Fruit fly (Drosophila melanogaster) whole organism, prepupa: ENCODE data around the gene Psa.

Source experiments
- Blimp-1 ChIP-seq: fragments of 200-800 bp; sonication (Bioruptor generic); optimal IDR thresholded peaks from 3 replicates; lab custom pipeline; 2017; ENCODE audit warnings: missing biosample characterization, missing genetic modification characterization, mild to moderate bottlenecking, moderate library complexity, missing genetic modification reagents
- CG10669 ChIP-seq: fragments of 200-800 bp; sonication (Bioruptor generic); optimal IDR thresholded peaks from 3 replicates; lab custom pipeline; 2018; ENCODE audit warnings: missing biosample characterization, mild to moderate bottlenecking, missing genetic modification characterization, moderate library complexity
- CG11294 ChIP-seq: fragments of 200-800 bp; sonication (Bioruptor generic); IDR thresholded peaks from 2 replicates; pipeline ENCODE4 v1.3.6; 2022; ENCODE audit warnings: missing biosample characterization, missing genetic modification characterization
- CG11902 ChIP-seq: fragments of 200-800 bp; sonication (Bioruptor generic); optimal IDR thresholded peaks from 3 replicates; lab custom pipeline; 2016; ENCODE audit warnings: missing biosample characterization, missing genetic modification characterization
- CG15336 ChIP-seq: fragments of 200-800 bp; sonication (Bioruptor generic); IDR thresholded peaks from 2 replicates; pipeline ENCODE4 v1.3.6; 2022; ENCODE audit warnings: missing biosample characterization, missing genetic modification characterization
- CG1621 ChIP-seq: fragments of 200-800 bp; sonication (Bioruptor generic); optimal IDR thresholded peaks from 3 replicates; lab custom pipeline; 2018; ENCODE audit warnings: missing biosample characterization, mild to moderate bottlenecking, missing genetic modification characterization
- CG16779 ChIP-seq: fragments of 200-800 bp; sonication (Bioruptor generic); optimal IDR thresholded peaks from 3 replicates; lab custom pipeline; 2017; ENCODE audit warnings: missing biosample characterization, mild to moderate bottlenecking, missing genetic modification characterization
- CG32006 ChIP-seq: fragments of 200-800 bp; sonication (Bioruptor generic); optimal IDR thresholded peaks from 3 replicates; lab custom pipeline; 2017; ENCODE audit warnings: missing biosample characterization, mild to moderate bottlenecking, missing genetic modification characterization
- CG34406 ChIP-seq: fragments of 200-800 bp; sonication (Bioruptor generic); optimal IDR thresholded peaks from 3 replicates; lab custom pipeline; 2016; ENCODE audit warnings: missing biosample characterization, missing genetic modification characterization
- CG3919 ChIP-seq: fragments of 200-800 bp; sonication (Bioruptor generic); optimal IDR thresholded peaks from 3 replicates; lab custom pipeline; 2016; ENCODE audit warnings: missing biosample characterization, missing genetic modification characterization
- CG4318 ChIP-seq: fragments of 200-800 bp; sonication (Bioruptor generic); optimal IDR thresholded peaks from 3 replicates; lab custom pipeline; 2017; ENCODE audit warnings: missing biosample characterization, mild to moderate bottlenecking, missing genetic modification characterization
- CG6163 ChIP-seq: fragments of 200-800 bp; sonication (Bioruptor generic); IDR thresholded peaks from 3 replicates; pipeline ENCODE4 v1.3.6; 2022; ENCODE audit warnings: missing biosample characterization, missing genetic modification characterization
- CG6276 ChIP-seq: fragments of 200-800 bp; sonication (Bioruptor generic); optimal IDR thresholded peaks from 2 replicates; lab custom pipeline; 2017; ENCODE audit warnings: missing biosample characterization, mild to moderate bottlenecking, missing genetic modification characterization
- CG6792 ChIP-seq: fragments of 200-800 bp; sonication (Bioruptor generic); optimal IDR thresholded peaks from 3 replicates; lab custom pipeline; 2016; ENCODE audit warnings: missing biosample characterization, missing genetic modification characterization
- CG6808 ChIP-seq: fragments of 200-800 bp; sonication (Bioruptor generic); optimal IDR thresholded peaks from 3 replicates; lab custom pipeline; 2017; ENCODE audit warnings: missing biosample characterization, missing genetic modification characterization, mild to moderate bottlenecking, moderate library complexity, missing genetic modification reagents
- CG7368 ChIP-seq: fragments of 200-800 bp; sonication (Bioruptor generic); optimal IDR thresholded peaks from 3 replicates; lab custom pipeline; 2016; ENCODE audit warnings: missing biosample characterization, missing genetic modification characterization
- CG8119 ChIP-seq: fragments of 200-800 bp; sonication (Bioruptor generic); IDR thresholded peaks from 3 replicates; pipeline ENCODE4 v1.3.6; 2022; ENCODE audit warnings: missing biosample characterization, missing genetic modification characterization
- CG8319 ChIP-seq: fragments of 200-800 bp; sonication (Bioruptor generic); optimal IDR thresholded peaks from 3 replicates; lab custom pipeline; 2016; ENCODE audit warnings: missing biosample characterization, missing genetic modification characterization
- CG8632 ChIP-seq: fragments of 200-800 bp; sonication (Bioruptor generic); optimal IDR thresholded peaks from 3 replicates; lab custom pipeline; 2016; ENCODE audit warnings: missing biosample characterization, missing genetic modification characterization
- CG9139 ChIP-seq: fragments of 200-800 bp; sonication (Bioruptor generic); optimal IDR thresholded peaks from 3 replicates; lab custom pipeline; 2017; ENCODE audit warnings: missing biosample characterization, mild to moderate bottlenecking, missing genetic modification characterization
- Eip75B ChIP-seq: fragments of 200-800 bp; sonication (Bioruptor generic); optimal IDR thresholded peaks from 3 replicates; lab custom pipeline; 2016; ENCODE audit warnings: missing biosample characterization, missing genetic modification characterization
- Eip78C ChIP-seq: fragments of 200-800 bp; sonication (Bioruptor generic); peaks from one replicate; lab custom pipeline; 2016; ENCODE audit warnings: missing biosample characterization, missing genetic modification characterization
- Eip93F ChIP-seq: fragments of 200-800 bp; sonication (Bioruptor generic); optimal IDR thresholded peaks from 2 replicates; lab custom pipeline; 2016; ENCODE audit warnings: missing biosample characterization, mild to moderate bottlenecking, missing genetic modification characterization
- Ets21C ChIP-seq: fragments of 200-800 bp; sonication (Bioruptor generic); optimal IDR thresholded peaks from 3 replicates; lab custom pipeline; 2016; ENCODE audit warnings: missing biosample characterization, missing genetic modification characterization
- Gug ChIP-seq: fragments of 200-800 bp; sonication (Bioruptor generic); IDR thresholded peaks from 2 replicates; pipeline ENCODE4 v1.3.6; 2022; ENCODE audit warnings: missing biosample characterization, missing genetic modification characterization
- Hr38 ChIP-seq: sonication (Bioruptor generic); optimal IDR thresholded peaks from 2 replicates; lab custom pipeline; 2016; ENCODE audit warnings: missing biosample characterization, missing genetic modification characterization
- Hr39 ChIP-seq: fragments of 200-800 bp; sonication (Bioruptor generic); optimal IDR thresholded peaks from 2 replicates; lab custom pipeline; 2016; ENCODE audit warnings: missing biosample characterization, missing genetic modification characterization
- Lpt ChIP-seq: fragments of 200-800 bp; sonication (Bioruptor generic); optimal IDR thresholded peaks from 3 replicates; lab custom pipeline; 2016; ENCODE audit warnings: missing biosample characterization, missing genetic modification characterization
- Met ChIP-seq: fragments of 200-800 bp; sonication (Bioruptor generic); optimal IDR thresholded peaks from 3 replicates; lab custom pipeline; 2016; ENCODE audit warnings: missing biosample characterization, missing genetic modification characterization
- OdsH ChIP-seq: fragments of 200-800 bp; sonication (Bioruptor generic); optimal IDR thresholded peaks from 3 replicates; lab custom pipeline; 2016; ENCODE audit warnings: missing biosample characterization, missing genetic modification characterization
- Sox102F ChIP-seq: fragments of 200-800 bp; sonication (Bioruptor generic); optimal IDR thresholded peaks from 2 replicates; lab custom pipeline; 2016; ENCODE audit warnings: missing biosample characterization, mild to moderate bottlenecking, missing genetic modification characterization
- Sox15 ChIP-seq: fragments of 200-800 bp; sonication (Bioruptor generic); optimal IDR thresholded peaks from 3 replicates; lab custom pipeline; 2016; ENCODE audit warnings: missing biosample characterization, missing genetic modification characterization
- acj6 ChIP-seq: fragments of 200-800 bp; sonication (Bioruptor generic); optimal IDR thresholded peaks from 3 replicates; lab custom pipeline; 2016; ENCODE audit warnings: missing biosample characterization, missing genetic modification characterization
- cyc ChIP-seq: fragments of 200-800 bp; sonication (Bioruptor generic); optimal IDR thresholded peaks from 3 replicates; lab custom pipeline; 2016; ENCODE audit warnings: missing biosample characterization, missing genetic modification characterization
- dsx ChIP-seq: fragments of 200-800 bp; optimal IDR thresholded peaks from 3 replicates; lab custom pipeline; 2019; ENCODE audit warnings: missing biosample characterization, mild to moderate bottlenecking, missing genetic modification characterization, moderate library complexity; ENCODE audit not compliant: poor library complexity, severe bottlenecking
- esn ChIP-seq: fragments of 200-800 bp; sonication (Bioruptor generic); optimal IDR thresholded peaks from 2 replicates; lab custom pipeline; 2016; ENCODE audit warnings: missing biosample characterization, mild to moderate bottlenecking, missing genetic modification characterization, moderate library complexity
- fd85E ChIP-seq: fragments of 200-800 bp; sonication (Bioruptor generic); optimal IDR thresholded peaks from 3 replicates; lab custom pipeline; 2016; ENCODE audit warnings: missing biosample characterization, missing genetic modification characterization
- fkh ChIP-seq: fragments of 200-800 bp; sonication (Bioruptor generic); optimal IDR thresholded peaks from 3 replicates; lab custom pipeline; 2017; ENCODE audit warnings: missing biosample characterization, mild to moderate bottlenecking, missing genetic modification characterization, moderate library complexity
- lz ChIP-seq: fragments of 200-800 bp; sonication (Bioruptor generic); optimal IDR thresholded peaks from 3 replicates; lab custom pipeline; 2016; ENCODE audit warnings: missing biosample characterization, missing genetic modification characterization
- net ChIP-seq: fragments of 200-800 bp; sonication (Bioruptor generic); optimal IDR thresholded peaks from 3 replicates; lab custom pipeline; 2016; ENCODE audit warnings: missing biosample characterization, missing genetic modification characterization
- pdm3 ChIP-seq: fragments of 200-800 bp; sonication (Bioruptor generic); optimal IDR thresholded peaks from 3 replicates; lab custom pipeline; 2016; ENCODE audit warnings: missing biosample characterization, missing genetic modification characterization
- salr ChIP-seq, 2 experiments: fragments of 200-800 bp; sonication (Bioruptor generic); optimal IDR thresholded peaks; 3 replicates each; lab custom pipeline; 2016 to 2018; ENCODE audit warnings: missing biosample characterization in 2 of 2, missing genetic modification characterization in 2 of 2, mild to moderate bottlenecking in 1 of 2
- spab ChIP-seq: fragments of 200-800 bp; sonication (Bioruptor generic); optimal IDR thresholded peaks from 2 replicates; lab custom pipeline; 2017; ENCODE audit warnings: missing biosample characterization, mild to moderate bottlenecking, missing genetic modification characterization, missing genetic modification reagents
- ss ChIP-seq, 2 experiments: fragments of 200-800 bp; sonication (Bioruptor generic); optimal IDR thresholded peaks; 2 replicates in 1 of 2; 3 replicates in 1 of 2; lab custom pipeline; 2017 to 2018; ENCODE audit warnings: mild to moderate bottlenecking in 2 of 2, missing biosample characterization in 2 of 2, missing genetic modification characterization in 2 of 2, moderate library complexity in 1 of 2
- svp ChIP-seq: fragments of 200-800 bp; sonication (Bioruptor generic); peaks from one replicate; lab custom pipeline; 2016; ENCODE audit warnings: missing biosample characterization, missing genetic modification characterization
- topi ChIP-seq: fragments of 200-800 bp; sonication (Bioruptor generic); optimal IDR thresholded peaks from 3 replicates; lab custom pipeline; 2016; ENCODE audit warnings: missing biosample characterization, missing genetic modification characterization
- vri ChIP-seq: fragments of 200-800 bp; sonication (Bioruptor generic); optimal IDR thresholded peaks from 3 replicates; lab custom pipeline; 2016; ENCODE audit warnings: missing biosample characterization, mild to moderate bottlenecking, missing genetic modification characterization

Gene Psa

DNA sequence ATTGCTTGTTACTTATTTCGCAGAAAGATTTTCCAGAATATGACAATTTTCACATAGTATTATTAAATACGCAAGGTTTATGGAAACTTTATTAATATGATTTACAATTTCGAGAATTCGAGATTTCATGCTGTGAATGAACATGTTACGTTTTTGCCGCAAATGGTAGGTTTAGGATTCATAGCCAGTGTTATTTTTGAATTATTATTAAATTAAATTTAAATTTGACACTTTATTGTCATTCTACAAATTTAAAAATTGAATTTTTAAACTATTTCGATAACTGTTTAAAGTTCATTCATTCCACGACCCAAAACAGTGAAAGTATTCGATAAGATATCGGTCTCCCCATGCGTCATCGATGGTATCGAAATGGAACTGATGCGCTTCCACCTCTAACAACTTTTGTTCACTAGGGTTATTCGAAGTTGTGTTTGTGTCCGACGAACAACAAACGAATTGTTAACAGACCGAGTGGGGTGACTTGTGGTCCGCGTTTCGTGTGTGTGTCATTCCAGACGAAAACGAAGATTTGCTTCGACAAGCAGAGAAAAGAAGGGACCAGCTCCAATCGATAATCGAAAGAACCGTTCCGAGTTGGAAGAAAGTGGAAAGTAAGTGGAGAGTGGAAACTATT is 43.2 kb downstream of the Psa start, which contains the start of the genes CG32313 and Pcyt1 (continued):
- no peak for TF ChIP-seq Ets21C (GFP tag; lab: Kevin White, UChicago)
- no peak for TF ChIP-seq Eip75B (GFP tag; lab: Kevin White, UChicago)
- TF ChIP-seq Lpt (GFP tag; lab: Kevin White, UChicago) = no peak
- no peak for TF ChIP-seq Hr39
- TF ChIP-seq salr (GFP tag; optimal IDR thresholded peaks at IDR 0.05; lab: Kevin White, UChicago) = no peak
- no peak for TF ChIP-seq CG4318 (GFP tag; lab: Kevin White, UChicago)
- TF ChIP-seq CG8319 (GFP tag; lab: Kevin White, UChicago) = no peak

DNA sequence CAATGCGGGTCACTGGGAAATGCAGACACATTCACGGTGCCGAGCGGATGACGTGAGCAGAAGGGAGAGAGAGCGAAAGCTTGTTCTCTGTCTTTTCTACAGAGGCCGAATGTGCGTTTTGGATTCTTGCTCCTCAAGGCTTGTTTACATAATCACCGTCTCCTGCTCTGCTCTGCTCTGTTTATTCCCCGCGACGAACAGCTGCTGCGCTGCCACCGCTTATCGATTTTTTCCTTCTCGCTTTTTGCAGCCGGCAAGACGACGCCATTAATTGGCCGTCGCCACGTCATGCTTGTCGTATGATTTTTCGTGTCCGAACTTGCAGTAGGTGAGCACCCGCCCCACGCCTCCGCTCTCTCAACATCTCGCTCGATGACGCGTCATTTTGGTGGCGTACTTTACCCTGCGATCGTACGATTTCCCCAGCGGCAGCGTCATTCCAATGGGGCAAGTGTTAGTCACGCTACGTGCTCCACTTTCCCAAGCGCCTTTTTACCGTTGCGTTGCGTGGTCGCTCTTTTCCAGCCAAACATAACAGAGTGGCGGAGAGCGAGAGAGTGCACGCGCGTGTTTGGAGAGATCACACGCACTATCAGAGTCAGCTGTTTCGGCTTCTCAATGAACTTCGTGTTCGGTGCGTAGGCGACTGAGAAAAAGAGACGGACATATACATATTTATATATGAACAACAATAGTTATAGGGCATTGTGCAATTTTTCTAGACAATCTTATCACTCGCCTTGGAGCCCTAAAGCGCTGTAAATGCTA is 43.9 kb downstream of the Psa start:
- no peak for TF ChIP-seq CG7368 (GFP tag; lab: Kevin White, UChicago)
- no peak for TF ChIP-seq CG8119 (GFP tag; lab: Robert Waterston, UW)
- no peak for TF ChIP-seq CG4318 (GFP tag; lab: Kevin White, UChicago)
- TF ChIP-seq Eip75B (GFP tag; lab: Kevin White, UChicago) = peak; percentile 36
- TF ChIP-seq lz (GFP tag; lab: Kevin White, UChicago) = no peak
- no peak for TF ChIP-seq svp
- no peak for TF ChIP-seq fd85E (GFP tag; lab: Kevin White, UChicago)
- peak; percentile 98 for TF ChIP-seq vri (GFP tag; lab: Kevin White, UChicago)
- TF ChIP-seq OdsH = no peak
- no peak for TF ChIP-seq CG8632 (GFP tag; lab: Kevin White, UChicago)
- TF ChIP-seq CG6276 = peak; percentile 54
- TF ChIP-seq Hr39 = no peak
- TF ChIP-seq Blimp-1 (GFP tag; lab: Kevin White, UChicago) = no peak
- peak; percentile 8 for TF ChIP-seq CG9139 (GFP tag; lab: Kevin White, UChicago)
- no peak for TF ChIP-seq Sox15 (GFP tag; lab: Kevin White, UChicago)
- no peak for TF ChIP-seq CG11902
- no peak for TF ChIP-seq Eip93F (GFP tag; lab: Kevin White, UChicago)
- no peak for TF ChIP-seq CG15336 (GFP tag; lab: Robert Waterston, UW)
- TF ChIP-seq spab (GFP tag; lab: Kevin White, UChicago) = peak; percentile 25
- no peak for TF ChIP-seq CG10669 (GFP tag; lab: Kevin White, UChicago)
- TF ChIP-seq CG16779 (tag; lab: Kevin White, UChicago) = peak; percentile 18
- no peak for TF ChIP-seq CG1621
- TF ChIP-seq Sox102F (GFP tag; lab: Kevin White, UChicago) = no peak
- TF ChIP-seq CG3919 (GFP tag; lab: Kevin White, UChicago) = no peak
- no peak for TF ChIP-seq CG6792
- no peak for TF ChIP-seq CG32006 (GFP tag; lab: Kevin White, UChicago)
- no peak for TF ChIP-seq dsx (GFP tag; lab: Kevin White, UChicago)
- TF ChIP-seq topi = no peak
- peak; percentile 36 to 70 for TF ChIP-seq ss (GFP tag; optimal IDR thresholded peaks at IDR 0.05; lab: Kevin White, UChicago)
- TF ChIP-seq acj6 (GFP tag; lab: Kevin White, UChicago) = no peak
- no peak for TF ChIP-seq CG8319 (GFP tag; lab: Kevin White, UChicago)
- 0 out of 3 replicates have a peak, but pooled peaks have one; percentile 10 for TF ChIP-seq CG6163 (GFP tag; lab: Robert Waterston, UW)
- no peak for TF ChIP-seq CG11294 (GFP tag; lab: Robert Waterston, UW)
- no peak for TF ChIP-seq CG34406 (GFP tag; lab: Kevin White, UChicago)
- no peak for TF ChIP-seq net (GFP tag; lab: Kevin White, UChicago)
- TF ChIP-seq CG6808 (GFP tag; lab: Kevin White, UChicago) = peak; percentile 12
- peak; percentile 69 for TF ChIP-seq Eip78C (GFP tag; lab: Kevin White, UChicago)
- TF ChIP-seq Gug (GFP tag; lab: Robert Waterston, UW) = no peak
- no peak for TF ChIP-seq esn (GFP tag; lab: Kevin White, UChicago)
- TF ChIP-seq Hr38 = no peak
- TF ChIP-seq pdm3 (GFP tag; lab: Kevin White, UChicago) = no peak
- no peak for TF ChIP-seq cyc
- TF ChIP-seq fkh (GFP tag; lab: Kevin White, UChicago) = peak; percentile 50
- no peak for TF ChIP-seq Met
- no peak for TF ChIP-seq Lpt (GFP tag; lab: Kevin White, UChicago)
